Worm (Caenorhabditis elegans) whole organism, early embryonic: ENCODE measurements around the gene mlt-9.

Experiments used
- B0310.2 ChIP-seq: sonication (generic microtip); optimal IDR thresholded peaks from 2 replicates; lab custom pipeline; 2016; ENCODE audit warnings: mild to moderate bottlenecking, missing genetic modification characterization, missing compliant biosample characterization
- F13C5.2 ChIP-seq: sonication (generic microtip); optimal IDR thresholded peaks from 2 replicates; lab custom pipeline; 2017; ENCODE audit warnings: mild to moderate bottlenecking, missing genetic modification characterization, inconsistent platforms, missing compliant biosample characterization
- aly-1 ChIP-seq: sonication (generic microtip); optimal IDR thresholded peaks from 2 replicates; lab custom pipeline; 2016; ENCODE audit warnings: missing genetic modification characterization, missing compliant biosample characterization
- ama-1 ChIP-seq: fragments of 150-350 bp; optimal IDR thresholded peaks from 2 replicates; lab custom pipeline; 2014
- ceh-13 ChIP-seq: fragments of 200-800 bp; sonication (Bioruptor generic); optimal IDR thresholded peaks from 2 replicates; lab custom pipeline; 2018; ENCODE audit warnings: mild to moderate bottlenecking, missing genetic modification characterization, missing compliant biosample characterization
- ceh-36 ChIP-seq: sonication (generic microtip); optimal IDR thresholded peaks from 2 replicates; lab custom pipeline; 2016; ENCODE audit warnings: missing genetic modification characterization, inconsistent platforms, missing compliant biosample characterization
- ets-7 ChIP-seq: sonication (generic microtip); optimal IDR thresholded peaks from 2 replicates; lab custom pipeline; 2016; ENCODE audit warnings: missing genotype, missing genetic modification characterization, missing compliant biosample characterization
- flt-1 ChIP-seq: fragments of 200-800 bp; sonication (Bioruptor generic); IDR thresholded peaks from 2 replicates; pipeline ENCODE4 v1.3.6; 2022; ENCODE audit warnings: missing genetic modification characterization, missing compliant biosample characterization
- hmbx-1 ChIP-seq: sonication (generic microtip); optimal IDR thresholded peaks from 2 replicates; lab custom pipeline; 2016; ENCODE audit warnings: mild to moderate bottlenecking, missing genetic modification characterization, missing compliant biosample characterization
- hmg-4 ChIP-seq: fragments of 200-800 bp; sonication (Bioruptor generic); optimal IDR thresholded peaks from 2 replicates; lab custom pipeline; 2018; ENCODE audit warnings: mild to moderate bottlenecking, missing genetic modification characterization, missing compliant biosample characterization
- hnd-1 ChIP-seq: sonication (generic microtip); optimal IDR thresholded peaks from 2 replicates; lab custom pipeline; 2016; ENCODE audit warnings: missing genetic modification characterization, missing compliant biosample characterization
- pes-1 ChIP-seq: fragments of 200-800 bp; sonication (Bioruptor generic); IDR thresholded peaks from 2 replicates; pipeline ENCODE4 v1.3.6; 2022; ENCODE audit warnings: missing genetic modification reagents, missing genetic modification characterization, missing compliant biosample characterization
- scrt-1 ChIP-seq: fragments of 200-800 bp; sonication (Bioruptor generic); IDR thresholded peaks from 2 replicates; pipeline ENCODE4 v1.3.6; 2022; ENCODE audit warnings: missing genetic modification characterization, missing compliant biosample characterization
- sea-1 ChIP-seq: fragments of 200-800 bp; sonication (Bioruptor generic); conservative IDR thresholded peaks from 2 replicates; pipeline ENCODE4 v1.3.6; 2022; ENCODE audit warnings: missing genetic modification characterization, missing compliant biosample characterization
- tbx-11 ChIP-seq: fragments of 200-800 bp; sonication (Bioruptor generic); IDR thresholded peaks from 2 replicates; pipeline ENCODE4 v1.3.6; 2022; ENCODE audit warnings: missing genetic modification characterization, missing compliant biosample characterization
- tbx-37 ChIP-seq: fragments of 200-800 bp; sonication (Bioruptor generic); conservative IDR thresholded peaks from 2 replicates; pipeline ENCODE4 v1.3.6; 2022; ENCODE audit warnings: missing genetic modification reagents, missing genetic modification characterization, missing compliant biosample characterization
- tra-4 ChIP-seq: sonication (generic microtip); optimal IDR thresholded peaks from 2 replicates; lab custom pipeline; 2017; ENCODE audit warnings: missing genetic modification characterization, missing compliant biosample characterization

Gene mlt-9

ce11 chrX:15052385-15052784 lies 55.2 kb downstream of the mlt-9 start, which contains the start of gene H03G16.6:
Gene H03G16.6, plus strand, starts transcription at chrX:15052685.
- no peak for TF ChIP-seq ets-7 (tag; lab: Kevin White, UChicago)
- no peak for TF ChIP-seq scrt-1 (GFP tag; lab: Robert Waterston, UW)
- no peak for TF ChIP-seq pes-1 (GFP tag; lab: Robert Waterston, UW)
- no peak for TF ChIP-seq hmg-4 (GFP tag; lab: Kevin White, UChicago)
- no peak for TF ChIP-seq ceh-36 (tag; lab: Kevin White, UChicago)
- no peak for TF ChIP-seq F13C5.2
- TF ChIP-seq ama-1 (lab: Kevin White, UChicago), result no peak
- no peak for TF ChIP-seq tbx-11 (GFP tag; lab: Robert Waterston, UW)
- no peak for TF ChIP-seq aly-1 (tag; lab: Kevin White, UChicago)
- TF ChIP-seq B0310.2, result no peak
- TF ChIP-seq hmbx-1 (tag; lab: Kevin White, UChicago), result no peak
- no peak for TF ChIP-seq flt-1 (GFP tag; lab: Robert Waterston, UW)
- TF ChIP-seq tra-4, result no peak
- no peak for TF ChIP-seq sea-1 (GFP tag; lab: Robert Waterston, UW)
- no peak for TF ChIP-seq tbx-37 (GFP tag; lab: Robert Waterston, UW)
- TF ChIP-seq ceh-13 (GFP tag; lab: Kevin White, UChicago), result no peak
- TF ChIP-seq hnd-1, result no peak
